Fruit fly (Drosophila melanogaster) whole organism, wandering third instar larva: ENCODE results near the gene CG17121.

Experiments used
- CG32264 ChIP-seq: fragments of 200-800 bp; sonication (Bioruptor generic); optimal IDR thresholded peaks from 2 replicates; lab custom pipeline; 2016; ENCODE audit warnings: missing biosample characterization, missing genetic modification characterization
- CG9705 ChIP-seq: fragments of 200-800 bp; sonication (Bioruptor generic); optimal IDR thresholded peaks from 2 replicates; lab custom pipeline; 2018; ENCODE audit warnings: missing biosample characterization, mild to moderate bottlenecking, missing genetic modification characterization
- CrebA ChIP-seq: fragments of 200-800 bp; sonication (Bioruptor generic); optimal IDR thresholded peaks from 2 replicates; lab custom pipeline; 2016; ENCODE audit warnings: missing biosample characterization, mild to moderate bottlenecking, missing genetic modification characterization, borderline replicate concordance
- Dif ChIP-seq: fragments of 200-275, 200-300 bp; sonication (Bioruptor generic); optimal IDR thresholded peaks from 2 replicates; lab custom pipeline; 2018; ENCODE audit warnings: missing biosample characterization, missing genetic modification characterization; ENCODE audit not compliant: partially characterized antibody
- GATAd ChIP-seq: sonication (Bioruptor generic); optimal IDR thresholded peaks from 2 replicates; lab custom pipeline; 2016; ENCODE audit warnings: missing biosample characterization, missing genetic modification characterization
- HLH106 ChIP-seq: fragments of 200-800 bp; optimal IDR thresholded peaks from 3 replicates; lab custom pipeline; 2019; ENCODE audit warnings: missing biosample characterization, mild to moderate bottlenecking, missing genetic modification characterization, moderate library complexity
- Hr78 ChIP-seq: fragments of >200 bp; optimal IDR thresholded peaks from 2 replicates; lab custom pipeline; 2017; ENCODE audit warnings: missing biosample characterization, missing genetic modification characterization
- Hr83 ChIP-seq: fragments of 200-300 bp; sonication (Bioruptor generic); optimal IDR thresholded peaks from 2 replicates; lab custom pipeline; 2016; ENCODE audit warnings: missing biosample characterization, mild to moderate bottlenecking, missing genetic modification characterization, moderate library complexity; ENCODE audit not compliant: poor library complexity, severe bottlenecking
- Jra ChIP-seq: sonication (Bioruptor generic); optimal IDR thresholded peaks from 2 replicates; lab custom pipeline; 2016; ENCODE audit warnings: missing biosample characterization, missing genetic modification characterization
- Mio ChIP-seq: sonication (Bioruptor generic); optimal IDR thresholded peaks from 2 replicates; lab custom pipeline; 2016; ENCODE audit warnings: missing biosample characterization, missing genetic modification characterization
- Myc ChIP-seq: fragments of >200 bp; optimal IDR thresholded peaks from 2 replicates; lab custom pipeline; 2017
- N ChIP-seq: fragments of >200 bp; optimal IDR thresholded peaks from 2 replicates; lab custom pipeline; 2018; ENCODE audit warnings: missing biosample characterization, missing external identifiers, missing genetic modification characterization
- Rel ChIP-seq, 2 experiments: fragments of 200-800 bp; sonication (Bioruptor generic) in 1 of 2; optimal IDR thresholded peaks; 2 replicates in 1 of 2; 3 replicates in 1 of 2; lab custom pipeline; 2016 to 2019; ENCODE audit warnings: mild to moderate bottlenecking in 2 of 2, missing biosample characterization in 2 of 2, missing genetic modification characterization in 2 of 2, moderate library complexity in 1 of 2
- Sp1 ChIP-seq: fragments of 200-800 bp; sonication (Bioruptor generic); optimal IDR thresholded peaks from 3 replicates; lab custom pipeline; 2019; ENCODE audit warnings: missing biosample characterization, mild to moderate bottlenecking, missing genetic modification characterization, moderate library complexity
- br ChIP-seq: fragments of 200-800 bp; sonication (Bioruptor generic); optimal IDR thresholded peaks from 2 replicates; lab custom pipeline; 2016; ENCODE audit warnings: missing biosample characterization, missing genetic modification characterization
- brk ChIP-seq: fragments of 200-800 bp; sonication (Bioruptor generic); optimal IDR thresholded peaks from 2 replicates; lab custom pipeline; 2016; ENCODE audit warnings: missing biosample characterization, mild to moderate bottlenecking, missing genetic modification characterization
- dl ChIP-seq, 2 experiments: fragments of 175-275, 200-275 bp in 1 of 2; fragments of 200-275 bp in 1 of 2; sonication (Bioruptor generic); optimal IDR thresholded peaks; lab custom pipeline; 2018; ENCODE audit warnings: mild to moderate bottlenecking in 2 of 2, missing biosample characterization in 2 of 2, missing genetic modification characterization in 2 of 2, moderate library complexity in 2 of 2; ENCODE audit not compliant: partially characterized antibody in 2 of 2, insufficient read depth in 1 of 2
- dmrt93B ChIP-seq: fragments of 200-800 bp; sonication (Bioruptor generic); optimal IDR thresholded peaks from 2 replicates; lab custom pipeline; 2018; ENCODE audit warnings: missing biosample characterization, mild to moderate bottlenecking, missing genetic modification characterization
- dsf ChIP-seq: sonication (Bioruptor generic); optimal IDR thresholded peaks from 2 replicates; lab custom pipeline; 2016; ENCODE audit warnings: missing biosample characterization, missing genetic modification characterization, borderline replicate concordance
- ey ChIP-seq: fragments of 200-800 bp; sonication (Bioruptor generic); optimal IDR thresholded peaks from 2 replicates; lab custom pipeline; 2016; ENCODE audit warnings: missing biosample characterization, missing genetic modification characterization
- foxo ChIP-seq, 2 experiments: fragments of 200-800 bp; sonication (Bioruptor generic); optimal IDR thresholded peaks; 2 replicates in 1 of 2; 3 replicates in 1 of 2; lab custom pipeline; 2016 to 2017; ENCODE audit warnings: missing biosample characterization in 2 of 2, missing genetic modification characterization in 2 of 2
- fru ChIP-seq: fragments of 200-800 bp; sonication (Bioruptor generic); optimal IDR thresholded peaks from 3 replicates; lab custom pipeline; 2016; ENCODE audit warnings: missing biosample characterization, mild to moderate bottlenecking, missing genetic modification characterization
- h ChIP-seq: fragments of 200-800 bp; sonication (Bioruptor generic); optimal IDR thresholded peaks from 3 replicates; lab custom pipeline; 2016; ENCODE audit warnings: missing biosample characterization, mild to moderate bottlenecking, missing genetic modification characterization
- jim ChIP-seq: fragments of 175-275, 200-325 bp; sonication (Bioruptor generic); optimal IDR thresholded peaks from 2 replicates; lab custom pipeline; 2016; ENCODE audit warnings: missing biosample characterization, mild to moderate bottlenecking, missing genetic modification characterization
- lola ChIP-seq: fragments of >200 bp; optimal IDR thresholded peaks from 2 replicates; lab custom pipeline; 2017; ENCODE audit warnings: missing biosample characterization, missing genetic modification characterization
- pan ChIP-seq: fragments of >200 bp; optimal IDR thresholded peaks from 2 replicates; lab custom pipeline; 2017
- psq ChIP-seq: fragments of 200-800 bp; sonication (Bioruptor generic); optimal IDR thresholded peaks from 3 replicates; lab custom pipeline; 2017; ENCODE audit warnings: missing biosample characterization, mild to moderate bottlenecking, missing genetic modification characterization, moderate library complexity
- rgr ChIP-seq: fragments of 200-800 bp; sonication (Bioruptor generic); optimal IDR thresholded peaks from 3 replicates; lab custom pipeline; 2016; ENCODE audit warnings: missing biosample characterization, mild to moderate bottlenecking, missing genetic modification characterization
- sage ChIP-seq: fragments of 200-800 bp; sonication (Bioruptor generic); optimal IDR thresholded peaks from 2 replicates; lab custom pipeline; 2016; ENCODE audit warnings: missing biosample characterization, mild to moderate bottlenecking, missing genetic modification characterization
- sv ChIP-seq: fragments of 200-800 bp; sonication (Bioruptor generic); optimal IDR thresholded peaks from 3 replicates; lab custom pipeline; 2016; ENCODE audit warnings: missing biosample characterization, missing genetic modification characterization
- tai ChIP-seq: sonication (Bioruptor generic); optimal IDR thresholded peaks from 2 replicates; lab custom pipeline; 2016; ENCODE audit warnings: missing biosample characterization, missing genetic modification characterization
- usp ChIP-seq: fragments of >200 bp; optimal IDR thresholded peaks from 2 replicates; lab custom pipeline; 2017; ENCODE audit warnings: missing biosample characterization, missing genetic modification characterization
- woc ChIP-seq: sonication (Bioruptor generic); optimal IDR thresholded peaks from 2 replicates; lab custom pipeline; 2016; ENCODE audit warnings: missing biosample characterization, mild to moderate bottlenecking, missing genetic modification characterization

The CG17121 gene

DNA sequence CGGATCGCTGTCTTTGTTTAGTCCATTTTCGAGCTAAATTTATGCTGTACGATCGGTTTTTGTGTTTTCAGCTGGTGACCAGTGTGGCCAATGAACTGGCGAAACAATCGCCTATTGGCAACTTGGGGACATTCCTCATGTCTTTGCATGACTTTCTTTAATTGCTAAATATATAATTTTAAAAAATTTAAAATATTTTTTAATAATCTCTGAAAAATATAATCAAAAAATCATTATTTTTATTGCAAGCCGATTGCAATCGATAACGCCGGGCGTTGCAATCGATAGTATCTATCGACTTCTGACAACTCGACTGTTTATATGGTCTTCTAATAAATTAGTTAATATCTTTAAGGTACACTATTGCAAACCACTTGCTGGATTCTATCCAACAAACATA, 13.2 kb upstream of the CG17121 start, which contains the start of the genes sav and Ublcp1 (continued):
- TF ChIP-seq GATAd (GFP tag; lab: Kevin White, UChicago) (no peak), tai (no peak), foxo (GFP tag; optimal IDR thresholded peaks at IDR 0.05; lab: Kevin White, UChicago) (peak in 1 of 2 experiments; percentile 24), psq (peak; percentile 13), fru (GFP tag; lab: Kevin White, UChicago) (no peak), Myc (lab: Kevin White, UChicago) (no peak), ey (GFP tag; lab: Kevin White, UChicago) (no peak), sage (GFP tag; lab: Kevin White, UChicago) (peak; percentile 10), woc (no peak), Sp1 (GFP tag; lab: Kevin White, UChicago) (no peak)

- no peak for TF ChIP-seq fru (GFP tag; lab: Kevin White, UChicago)
- TF ChIP-seq Sp1 (GFP tag; lab: Kevin White, UChicago): no peak
- TF ChIP-seq CG32264 (GFP tag; lab: Kevin White, UChicago): no peak
- no peak for TF ChIP-seq pan
- TF ChIP-seq CG9705: no peak
- no peak for TF ChIP-seq sv (GFP tag; lab: Kevin White, UChicago)
- no peak for TF ChIP-seq CrebA (GFP tag; lab: Kevin White, UChicago)
- TF ChIP-seq Myc (lab: Kevin White, UChicago): no peak
- no peak for TF ChIP-seq tai
Measured at dm6 chr3R:23060166-23060565, 12.2 kb upstream of the CG17121 start.

dm6 chr3R:23058858-23059257, 10.8 kb upstream of the CG17121 start, which contains the start of gene Ctns:
TSS of gene Ctns (minus strand) at chr3R:23058958.
- no peak for TF ChIP-seq HLH106 (tag; lab: Kevin White, UChicago)
- TF ChIP-seq lola: no peak
- no peak for TF ChIP-seq dl (GFP tag; optimal IDR thresholded peaks at IDR 0.05; lab: Kevin White, UChicago; ENCODE audit: insufficient read depth in 1 of 2, partially characterized antibody in 2 of 2)
- TF ChIP-seq, all 38 proteins: peak for 0

DNA sequence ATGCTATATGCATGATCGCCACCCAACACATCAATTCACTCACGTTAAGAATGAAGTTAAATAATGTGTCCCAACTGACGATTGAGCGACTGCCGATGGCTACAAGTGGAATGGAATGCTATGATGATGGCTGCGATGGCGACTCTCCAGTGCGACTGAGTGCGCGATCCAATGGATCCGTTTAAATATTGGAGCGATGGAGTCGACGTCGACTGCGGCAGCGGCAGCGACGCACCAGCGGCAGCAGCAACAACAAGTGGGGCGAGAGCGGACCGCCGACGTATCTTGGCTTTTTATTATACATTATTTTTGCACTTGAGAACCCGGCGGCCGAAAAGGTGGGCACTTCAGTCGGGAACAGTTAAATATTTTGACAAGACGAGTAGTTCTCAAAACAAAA, 9.4 kb upstream of the CG17121 start:
- TF ChIP-seq Dif (GFP tag; lab: Kevin White, UChicago) (peak; percentile 17), jim (GFP tag; lab: Kevin White, UChicago) (no peak)
- TF ChIP-seq, all 38 proteins: peak for 1

dm6 chr3R:23056753-23057152, 8.7 kb upstream of the CG17121 start:
- TF ChIP-seq CG9705 (no peak), dsf (GFP tag; lab: Kevin White, UChicago) (no peak), pan (no peak), sage (GFP tag; lab: Kevin White, UChicago) (no peak), Rel (GFP tag; optimal IDR thresholded peaks at IDR 0.05; lab: Kevin White, UChicago) (no peak), Rel (tag; optimal IDR thresholded peaks at IDR 0.05; lab: Kevin White, UChicago) (peak; percentile 30)

DNA sequence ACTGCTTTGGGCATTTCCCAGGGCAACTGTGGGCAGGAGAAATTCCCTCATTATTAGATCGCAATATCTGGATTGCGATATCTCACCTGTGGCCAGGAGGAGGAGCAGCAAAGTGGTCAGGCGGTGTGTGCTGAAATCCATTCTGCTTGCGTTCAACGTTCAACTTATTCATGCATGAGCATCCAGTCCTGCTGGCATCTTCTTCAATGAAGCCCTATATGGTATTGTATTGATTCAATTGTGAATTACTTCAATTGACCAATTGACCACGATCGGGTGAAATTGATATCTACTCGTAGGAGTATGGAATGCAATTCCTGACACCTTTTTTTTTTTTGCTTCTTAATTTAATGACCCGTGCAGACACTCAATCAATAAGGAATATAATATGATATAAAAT, 8.1 kb upstream of the CG17121 start:
- no peak for TF ChIP-seq lola
- no peak for TF ChIP-seq dl (GFP tag; optimal IDR thresholded peaks at IDR 0.05; lab: Kevin White, UChicago; ENCODE audit: insufficient read depth in 1 of 2, partially characterized antibody in 2 of 2)
- no peak for TF ChIP-seq CG9705
- TF ChIP-seq Rel (GFP tag; optimal IDR thresholded peaks at IDR 0.05; lab: Kevin White, UChicago): no peak
- TF ChIP-seq Rel (tag; optimal IDR thresholded peaks at IDR 0.05; lab: Kevin White, UChicago): no peak
- no peak for TF ChIP-seq Sp1 (GFP tag; lab: Kevin White, UChicago)
- no peak for TF ChIP-seq foxo (GFP tag; optimal IDR thresholded peaks at IDR 0.05; lab: Kevin White, UChicago)
- no peak for TF ChIP-seq Hr83
- no peak for TF ChIP-seq usp
- no peak for TF ChIP-seq CG32264 (GFP tag; lab: Kevin White, UChicago)
- no peak for TF ChIP-seq ey (GFP tag; lab: Kevin White, UChicago)
- no peak for TF ChIP-seq rgr (GFP tag; lab: Kevin White, UChicago)

DNA sequence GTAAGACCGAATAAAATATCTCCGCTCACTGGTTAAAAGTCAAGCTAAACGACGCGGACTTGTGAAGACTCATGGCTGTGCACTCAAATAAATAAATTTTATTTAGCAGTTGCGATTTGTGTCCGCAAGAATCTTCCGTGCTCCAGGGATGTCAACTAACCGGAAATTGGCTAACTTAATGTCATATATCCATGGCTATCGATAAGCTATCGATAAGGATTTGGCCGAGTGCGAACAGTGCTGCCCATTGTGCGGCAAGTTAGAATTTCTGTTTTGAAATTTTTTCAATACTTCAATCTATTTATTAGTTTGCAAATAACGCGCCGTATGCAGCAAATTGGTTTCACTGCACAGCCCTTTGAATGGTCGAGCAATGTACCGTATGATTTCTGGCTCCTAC, 5.9 kb upstream of the CG17121 start, which contains the start of gene p53:
p53 (minus strand) TSS at position 147 of the 400 bp plus-strand sequence.
- TF ChIP-seq tai (no peak), N (GFP tag; lab: Kevin White, UChicago) (no peak), Jra (GFP tag; lab: Kevin White, UChicago) (no peak), woc (no peak), CG32264 (GFP tag; lab: Kevin White, UChicago) (peak; percentile 41), br (peak; percentile 47), rgr (GFP tag; lab: Kevin White, UChicago) (peak; percentile 68), Dif (GFP tag; lab: Kevin White, UChicago) (no peak), dmrt93B (GFP tag; lab: Kevin White, UChicago) (peak; percentile 69), CG9705 (peak; percentile 63), Mio (no peak), pan (no peak), sv (GFP tag; lab: Kevin White, UChicago) (peak; percentile 64), brk (GFP tag; lab: Kevin White, UChicago) (no peak), ey (GFP tag; lab: Kevin White, UChicago) (no peak), jim (GFP tag; lab: Kevin White, UChicago) (no peak), usp (no peak), psq (no peak), CrebA (GFP tag; lab: Kevin White, UChicago) (no peak), HLH106 (tag; lab: Kevin White, UChicago) (peak; percentile 60), Hr78 (no peak), dl (GFP tag; optimal IDR thresholded peaks at IDR 0.05; lab: Kevin White, UChicago; ENCODE audit: insufficient read depth in 1 of 2, partially characterized antibody in 2 of 2) (no peak), foxo (GFP tag; optimal IDR thresholded peaks at IDR 0.05; lab: Kevin White, UChicago) (peak in 1 of 2 experiments; percentile 39), h (GFP tag; lab: Kevin White, UChicago) (peak; percentile 55), Sp1 (GFP tag; lab: Kevin White, UChicago) (peak; percentile 53)
